Comparison of ENCODE assay signal across 5 worm cellular contexts in the genomic region with DNA sequence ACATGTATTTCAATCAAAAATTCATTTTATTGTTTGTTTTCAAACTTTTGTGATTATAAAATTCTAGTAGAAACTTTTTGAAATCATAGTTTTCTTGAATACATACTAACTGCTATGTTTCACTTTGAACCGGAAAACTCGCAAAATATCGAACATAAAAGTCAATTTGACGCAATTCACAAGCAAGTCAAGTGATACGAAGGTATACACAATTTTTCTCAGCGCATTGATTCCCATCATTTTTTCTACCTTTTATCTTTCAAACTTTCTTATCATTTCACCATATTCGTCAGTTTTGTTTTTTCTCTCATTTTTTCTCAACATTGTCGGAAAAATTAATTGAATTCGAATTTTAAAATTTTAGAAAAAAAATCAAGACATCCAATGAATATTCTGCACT.
A peak's percentile ranks its signal among the peaks of the same experiment; 100 is the strongest.
TF ChIP-seq lines count a peak whose summit lies in the region.

A gene (plus strand): TSS at position 366 of the 400 bp plus-strand sequence.

TF ChIP-seq in whole organism, L1 larva, 84 proteins besides CTCF, POLR2A, EP300 and RAD21:
- TF ChIP-seq nhr-20 (tag; optimal IDR thresholded peaks at IDR 0.05; lab: Kevin White, UChicago) (peak; percentile 12), elt-3 (tag; optimal IDR thresholded peaks at IDR 0.05; lab: Kevin White, UChicago) (peak in 1 of 6 experiments; percentile 4), ama-1 (optimal IDR thresholded peaks at IDR 0.05; lab: Kevin White, UChicago) (no peak), ceh-82 (tag; optimal IDR thresholded peaks at IDR 0.05; lab: Kevin White, UChicago) (no peak), nhr-71 (tag; optimal IDR thresholded peaks at IDR 0.05; lab: Kevin White, UChicago) (no peak), nhr-77 (tag; optimal IDR thresholded peaks at IDR 0.05; lab: Kevin White, UChicago) (no peak), rnt-1 (tag; optimal IDR thresholded peaks at IDR 0.05; lab: Kevin White, UChicago) (no peak), elt-2 (tag; optimal IDR thresholded peaks at IDR 0.05; lab: Kevin White, UChicago) (peak; percentile 23), grh-1 (GFP tag; IDR thresholded peaks at IDR 0.05; lab: Robert Waterston, UW) (no peak), pax-3 (tag; optimal IDR thresholded peaks at IDR 0.05; lab: Kevin White, UChicago) (no peak), unc-30 (tag; optimal IDR thresholded peaks at IDR 0.05; lab: Kevin White, UChicago) (no peak), skn-1 (tag; optimal IDR thresholded peaks at IDR 0.05; lab: Kevin White, UChicago) (no peak), blmp-1 (tag; optimal IDR thresholded peaks at IDR 0.05; lab: Kevin White, UChicago) (peak; percentile 1)

TF ChIP-seq in whole organism, L2 larva, 48 proteins besides CTCF, POLR2A, EP300 and RAD21:
- TF ChIP-seq nhr-237 (tag; optimal IDR thresholded peaks at IDR 0.05; lab: Kevin White, UChicago) (no peak), fos-1 (tag; optimal IDR thresholded peaks at IDR 0.05; lab: Kevin White, UChicago) (peak; percentile 42)

TF ChIP-seq in whole organism, L3 larva, 47 proteins besides CTCF, POLR2A, EP300 and RAD21:
- TF ChIP-seq ztf-4 (tag; optimal IDR thresholded peaks at IDR 0.05; lab: Kevin White, UChicago) (no peak), elt-2 (tag; optimal IDR thresholded peaks at IDR 0.05; lab: Kevin White, UChicago) (peak; percentile 77), R02D3.7 (tag; optimal IDR thresholded peaks at IDR 0.05; lab: Kevin White, UChicago) (no peak), fkh-10 (GFP tag; optimal IDR thresholded peaks at IDR 0.05; lab: Kevin White, UChicago) (no peak), lin-39 (tag; optimal IDR thresholded peaks at IDR 0.05; lab: Kevin White, UChicago) (no peak), ceh-28 (tag; optimal IDR thresholded peaks at IDR 0.05; lab: Kevin White, UChicago) (no peak), nfya-1 (tag; optimal IDR thresholded peaks at IDR 0.05; lab: Kevin White, UChicago; ENCODE audit: insufficient read depth) (no peak), nhr-76 (tag; optimal IDR thresholded peaks at IDR 0.05; lab: Kevin White, UChicago) (no peak), nhr-11 (tag; optimal IDR thresholded peaks at IDR 0.05; lab: Kevin White, UChicago) (no peak), ceh-9 (tag; optimal IDR thresholded peaks at IDR 0.05; lab: Kevin White, UChicago) (no peak), nhr-43 (tag; optimal IDR thresholded peaks at IDR 0.05; lab: Kevin White, UChicago; ENCODE audit: poor library complexity, severe bottlenecking) (no peak), ceh-16 (tag; optimal IDR thresholded peaks at IDR 0.05; lab: Kevin White, UChicago) (no peak), pha-4 (tag; optimal IDR thresholded peaks at IDR 0.05; lab: Kevin White, UChicago) (peak; percentile 11)

TF ChIP-seq in whole organism, L4 larva, 104 proteins besides CTCF, POLR2A, EP300 and RAD21:
- TF ChIP-seq saeg-2 (GFP tag; IDR thresholded peaks at IDR 0.05; lab: Robert Waterston, UW) (no peak), spr-3 (GFP tag; optimal IDR thresholded peaks at IDR 0.05; lab: Kevin White, UChicago) (no peak), duxl-1 (tag; optimal IDR thresholded peaks at IDR 0.05; lab: Kevin White, UChicago; ENCODE audit: poor library complexity) (no peak), snpc-4 (tag; optimal IDR thresholded peaks at IDR 0.05; lab: Kevin White, UChicago) (no peak), hlh-30 (tag; optimal IDR thresholded peaks at IDR 0.05; lab: Kevin White, UChicago; ENCODE audit: insufficient read depth) (peak; percentile 27), ceh-44 (GFP tag; IDR thresholded peaks at IDR 0.05; lab: Robert Waterston, UW) (no peak), mes-2 (tag; optimal IDR thresholded peaks at IDR 0.05; lab: Kevin White, UChicago; ENCODE audit: poor library complexity, severe bottlenecking) (no peak), F10B5.3 (tag; optimal IDR thresholded peaks at IDR 0.05; lab: Kevin White, UChicago) (no peak), lin-15B (tag; optimal IDR thresholded peaks at IDR 0.05; lab: Kevin White, UChicago) (no peak), dmd-6 (GFP tag; IDR thresholded peaks at IDR 0.05; lab: Robert Waterston, UW) (peak; percentile 62), tag-97 (GFP tag; IDR thresholded peaks at IDR 0.05; lab: Robert Waterston, UW) (no peak), dpl-1 (GFP tag; optimal IDR thresholded peaks at IDR 0.05; lab: Kevin White, UChicago) (no peak), dve-1 (tag; optimal IDR thresholded peaks at IDR 0.05; lab: Kevin White, UChicago; ENCODE audit: insufficient read depth) (peak; percentile 10), nhr-28 (tag; optimal IDR thresholded peaks at IDR 0.05; lab: Kevin White, UChicago) (peak; percentile 63), hlh-11 (tag; optimal IDR thresholded peaks at IDR 0.05; lab: Kevin White, UChicago) (peak; percentile 29), daf-16 (GFP tag; optimal IDR thresholded peaks at IDR 0.05; lab: Kevin White, UChicago) (no peak), daf-16 (tag; optimal IDR thresholded peaks at IDR 0.05; lab: Kevin White, UChicago) (peak; percentile 60)

TF ChIP-seq in whole organism, young adult, 124 proteins besides CTCF, POLR2A, EP300 and RAD21:
- TF ChIP-seq nhr-80 (tag; optimal IDR thresholded peaks at IDR 0.05; lab: Kevin White, UChicago) = peak; percentile 47
- TF ChIP-seq zim-3 (tag; optimal IDR thresholded peaks at IDR 0.05; lab: Kevin White, UChicago) = no peak
